Comparison of ENCODE assay signal across 1 worm cellular context in the genomic region with DNA sequence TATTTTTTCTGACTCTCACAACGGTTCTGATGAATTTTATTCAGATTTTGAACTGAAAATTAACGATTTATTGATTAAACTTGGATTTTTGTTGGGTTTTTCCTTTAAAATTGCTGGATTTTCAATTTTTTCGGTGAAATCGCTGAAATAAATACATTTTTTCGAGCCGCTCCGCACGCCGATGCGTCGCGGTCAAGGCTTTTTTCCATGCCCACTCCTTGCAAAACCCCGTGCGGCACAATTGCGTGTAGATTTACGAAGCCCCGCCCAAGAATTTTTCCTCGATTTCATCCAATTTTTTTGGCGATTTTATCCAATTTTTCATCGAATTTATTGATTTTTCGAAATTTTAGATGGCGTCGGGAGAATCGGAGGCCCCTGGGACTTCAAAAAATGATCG.
A peak's percentile ranks its signal among the peaks of the same experiment; 100 is the strongest.
TF ChIP-seq lines count a peak whose summit lies in the region.

Gene gtsf-1, plus strand, starts transcription at position 354 of the 400 bp plus-strand sequence.

TF ChIP-seq in whole organism, L4 larva, 104 proteins besides CTCF, POLR2A, EP300 and RAD21 (continued from another document):
- TF ChIP-seq mep-1 (tag; optimal IDR thresholded peaks at IDR 0.05; lab: Kevin White, UChicago) (peak; percentile 88), nhr-77 (tag; optimal IDR thresholded peaks at IDR 0.05; lab: Kevin White, UChicago) (peak; percentile 83), F49E8.2 (tag; optimal IDR thresholded peaks at IDR 0.05; lab: Kevin White, UChicago; ENCODE audit: borderline replicate concordance) (peak; percentile 60), Y5F2A.4 (GFP tag; optimal IDR thresholded peaks at IDR 0.05; lab: Kevin White, UChicago) (no peak), pha-4 (GFP tag; IDR thresholded peaks at IDR 0.05; lab: Robert Waterston, UW) (no peak), pha-4 (tag; optimal IDR thresholded peaks at IDR 0.05; lab: Kevin White, UChicago) (no peak), mxl-2 (GFP tag; conservative IDR thresholded peaks at IDR 0.05; lab: Robert Waterston, UW) (no peak), lsy-2 (tag; optimal IDR thresholded peaks at IDR 0.05; lab: Kevin White, UChicago) (peak; percentile 49 to 88), hif-1 (tag; optimal IDR thresholded peaks at IDR 0.05; lab: Kevin White, UChicago) (peak in 1 of 2 experiments; percentile 62), fos-1 (tag; optimal IDR thresholded peaks at IDR 0.05; lab: Kevin White, UChicago) (no peak), lin-38 (GFP tag; IDR thresholded peaks at IDR 0.05; lab: Robert Waterston, UW) (peak; percentile 77), pqm-1 (tag; optimal IDR thresholded peaks at IDR 0.05; lab: Kevin White, UChicago) (no peak), F37D6.2 (tag; optimal IDR thresholded peaks at IDR 0.05; lab: Kevin White, UChicago) (peak; percentile 13), nhr-6 (tag; optimal IDR thresholded peaks at IDR 0.05; lab: Kevin White, UChicago) (peak; percentile 80), ceh-62 (tag; optimal IDR thresholded peaks at IDR 0.05; lab: Kevin White, UChicago) (no peak), F44E2.7 (GFP tag; IDR thresholded peaks at IDR 0.05; lab: Robert Waterston, UW) (no peak), set-16 (GFP tag; IDR thresholded peaks at IDR 0.05; lab: Robert Waterston, UW) (no peak; the same call in 1 of the 2 replicates), ceh-20 (GFP tag; IDR thresholded peaks at IDR 0.05; lab: Robert Waterston, UW) (no peak), cey-2 (tag; optimal IDR thresholded peaks at IDR 0.05; lab: Kevin White, UChicago; ENCODE audit: borderline replicate concordance, insufficient read depth) (no peak), mes-2 (tag; optimal IDR thresholded peaks at IDR 0.05; lab: Kevin White, UChicago; ENCODE audit: poor library complexity, severe bottlenecking) (peak; percentile 94), mxl-3 (GFP tag; optimal IDR thresholded peaks at IDR 0.05; lab: Kevin White, UChicago) (no peak), madf-9 (GFP tag; conservative IDR thresholded peaks at IDR 0.05; lab: Robert Waterston, UW) (0 out of 2 replicates have a peak, but pooled peaks have one; percentile 10), ctbp-1 (GFP tag; IDR thresholded peaks at IDR 0.05; lab: Robert Waterston, UW) (peak; percentile 70), ceh-28 (tag; optimal IDR thresholded peaks at IDR 0.05; lab: Kevin White, UChicago) (no peak), nhr-102 (tag; optimal IDR thresholded peaks at IDR 0.05; lab: Kevin White, UChicago) (peak; percentile 57), lin-29 (GFP tag; IDR thresholded peaks at IDR 0.05; lab: Robert Waterston, UW) (no peak), R02D3.7 (tag; optimal IDR thresholded peaks at IDR 0.05; lab: Kevin White, UChicago) (peak; percentile 98), tra-1 (GFP tag; IDR thresholded peaks at IDR 0.05; lab: Robert Waterston, UW) (no peak), spr-1 (tag; optimal IDR thresholded peaks at IDR 0.05; lab: Kevin White, UChicago) (no peak), ceh-82 (tag; optimal IDR thresholded peaks at IDR 0.05; lab: Kevin White, UChicago) (no peak), zfp-3 (GFP tag; conservative IDR thresholded peaks at IDR 0.05; lab: Robert Waterston, UW) (0 out of 2 replicates have a peak, but pooled peaks have one; percentile 59), ces-1 (GFP tag; optimal IDR thresholded peaks at IDR 0.05; lab: Kevin White, UChicago) (no peak), nhr-11 (tag; optimal IDR thresholded peaks at IDR 0.05; lab: Kevin White, UChicago) (peak; percentile 45), D1046.2 (GFP tag; IDR thresholded peaks at IDR 0.05; lab: Robert Waterston, UW) (0 out of 2 replicates have a peak, but pooled peaks have one; percentile 64), dpl-1 (GFP tag; optimal IDR thresholded peaks at IDR 0.05; lab: Kevin White, UChicago) (peak; percentile 67), ceh-32 (tag; optimal IDR thresholded peaks at IDR 0.05; lab: Kevin White, UChicago; ENCODE audit: poor library complexity) (no peak), egl-27 (tag; optimal IDR thresholded peaks at IDR 0.05; lab: Kevin White, UChicago) (no peak), egl-43 (GFP tag; IDR thresholded peaks at IDR 0.05; lab: Robert Waterston, UW) (peak; percentile 37; the same call in 1 of the 2 replicates), snpc-4 (tag; optimal IDR thresholded peaks at IDR 0.05; lab: Kevin White, UChicago) (no peak), spr-3 (GFP tag; optimal IDR thresholded peaks at IDR 0.05; lab: Kevin White, UChicago) (peak; percentile 16), zag-1 (tag; optimal IDR thresholded peaks at IDR 0.05; lab: Kevin White, UChicago) (no peak), nhr-28 (tag; optimal IDR thresholded peaks at IDR 0.05; lab: Kevin White, UChicago) (no peak), ZK337.2 (GFP tag; IDR thresholded peaks at IDR 0.05; lab: Robert Waterston, UW) (no peak), Y75B8A.6 (GFP tag; IDR thresholded peaks at IDR 0.05; lab: Robert Waterston, UW) (no peak), daf-8 (GFP tag; IDR thresholded peaks at IDR 0.05; lab: Robert Waterston, UW) (no peak), lin-39 (tag; optimal IDR thresholded peaks at IDR 0.05; lab: Kevin White, UChicago) (no peak), madf-5 (GFP tag; IDR thresholded peaks at IDR 0.05; lab: Robert Waterston, UW) (no peak), lim-7 (GFP tag; IDR thresholded peaks at IDR 0.05; lab: Robert Waterston, UW) (no peak), F10B5.3 (tag; optimal IDR thresholded peaks at IDR 0.05; lab: Kevin White, UChicago) (no peak)
